Fruit fly (Drosophila melanogaster): Measurements from ENCODE around the gene alpha-Man-Ia.

alpha-Man-Ia gene

dm6 chrX:10219039-10219438, 106.7 kb downstream of the alpha-Man-Ia start, which contains the start of gene CG15308:
Gene CG15308, minus strand, starts transcription at chrX:10219139.
- TF ChIP-seq CG14711 (tag; optimal IDR thresholded peaks at IDR 0.05) (no peak), Clk (GFP tag; optimal IDR thresholded peaks at IDR 0.05) (no peak), ovo (GFP tag; optimal IDR thresholded peaks at IDR 0.05) (no peak)
